Fruit fly (Drosophila melanogaster) whole organism, embryonic: ENCODE measurements around the gene CG7906.

Source experiments
- Awh ChIP-seq: fragments of 200-800 bp; sonication (Bioruptor generic); IDR thresholded peaks from 2 replicates; pipeline ENCODE4, ENCODE4 v1.3.6; 2022; ENCODE audit warnings: missing biosample characterization, missing genetic modification characterization
- CG10543 ChIP-seq: fragments of 200-800 bp; sonication (Bioruptor generic); optimal IDR thresholded peaks from 3 replicates; lab custom pipeline; 2017; ENCODE audit warnings: missing biosample characterization, mild to moderate bottlenecking, missing genetic modification characterization, moderate library complexity
- CG2889 ChIP-seq: fragments of 200-800 bp; sonication (Bioruptor generic); IDR thresholded peaks from 3 replicates; pipeline ENCODE4 v1.3.6; 2022; ENCODE audit warnings: missing biosample characterization, missing genetic modification characterization
- CG3065 ChIP-seq: fragments of 200-800 bp; sonication (Bioruptor generic); optimal IDR thresholded peaks from 2 replicates; lab custom pipeline; 2016; ENCODE audit warnings: missing biosample characterization, missing genetic modification characterization
- CG4404 ChIP-seq: fragments of 200-800 bp; sonication (Bioruptor generic); IDR thresholded peaks from 2 replicates; pipeline ENCODE4 v1.3.6; 2022; ENCODE audit warnings: missing biosample characterization, missing genetic modification characterization
- CG4707 ChIP-seq: fragments of 200-800 bp; sonication (Bioruptor generic); optimal IDR thresholded peaks from 2 replicates; lab custom pipeline; 2018; ENCODE audit warnings: missing biosample characterization, mild to moderate bottlenecking, missing genetic modification characterization, moderate library complexity
- CG7556 ChIP-seq: fragments of 200-800 bp; sonication (Bioruptor generic); optimal IDR thresholded peaks from 2 replicates; lab custom pipeline; 2017; ENCODE audit warnings: missing biosample characterization, mild to moderate bottlenecking, missing genetic modification characterization
- HmgZ ChIP-seq: fragments of 200-800 bp; sonication (Bioruptor generic); optimal IDR thresholded peaks from 2 replicates; lab custom pipeline; 2018; ENCODE audit warnings: missing biosample characterization, mild to moderate bottlenecking, missing genetic modification characterization
- Optix ChIP-seq: fragments of 200-800 bp; sonication (Bioruptor generic); IDR thresholded peaks from 3 replicates; pipeline ENCODE4 v1.3.6; 2022; ENCODE audit warnings: missing biosample characterization, missing genetic modification characterization
- YL-1 ChIP-seq: fragments of 200-800 bp; sonication (Bioruptor generic); optimal IDR thresholded peaks from 3 replicates; lab custom pipeline; 2017; ENCODE audit warnings: missing biosample characterization, mild to moderate bottlenecking, missing genetic modification characterization
- disco-r ChIP-seq: fragments of 200-800 bp; sonication (Bioruptor generic); optimal IDR thresholded peaks from 2 replicates; lab custom pipeline; 2016; ENCODE audit warnings: missing biosample characterization, missing genetic modification characterization
- pnt ChIP-seq: fragments of 200-800 bp; sonication (Bioruptor generic); optimal IDR thresholded peaks from 3 replicates; lab custom pipeline; 2016; ENCODE audit warnings: missing biosample characterization, missing genetic modification characterization
- tin ChIP-seq: fragments of 200-800 bp; sonication (Bioruptor generic); optimal IDR thresholded peaks from 3 replicates; lab custom pipeline; 2016; ENCODE audit warnings: missing biosample characterization, missing genetic modification characterization

dm6 chr3L:14233169-14233568 is 3.3 kb upstream of the CG7906 start, which contains the start of gene CG7924:
- TF ChIP-seq CG10543, result no peak
- no peak for TF ChIP-seq pnt (GFP tag; lab: Kevin White, UChicago)
- no peak for TF ChIP-seq Optix
- no peak for TF ChIP-seq disco-r (GFP tag; lab: Kevin White, UChicago)
- TF ChIP-seq CG2889 (GFP tag; lab: Robert Waterston, UW), result no peak
- no peak for TF ChIP-seq YL-1 (GFP tag; lab: Kevin White, UChicago)
- no peak for TF ChIP-seq HmgZ
- no peak for TF ChIP-seq CG4404
- TF ChIP-seq CG7556 (GFP tag; lab: Kevin White, UChicago), result no peak
- no peak for TF ChIP-seq CG3065 (GFP tag; lab: Kevin White, UChicago)
- TF ChIP-seq CG4707 (GFP tag; lab: Kevin White, UChicago), result no peak
- no peak for TF ChIP-seq Awh (GFP tag; lab: Robert Waterston, UW)
- TF ChIP-seq tin (GFP tag; lab: Kevin White, UChicago), result no peak
